Fruit fly (Drosophila melanogaster): ENCODE data around the gene CG7049.

DNA sequence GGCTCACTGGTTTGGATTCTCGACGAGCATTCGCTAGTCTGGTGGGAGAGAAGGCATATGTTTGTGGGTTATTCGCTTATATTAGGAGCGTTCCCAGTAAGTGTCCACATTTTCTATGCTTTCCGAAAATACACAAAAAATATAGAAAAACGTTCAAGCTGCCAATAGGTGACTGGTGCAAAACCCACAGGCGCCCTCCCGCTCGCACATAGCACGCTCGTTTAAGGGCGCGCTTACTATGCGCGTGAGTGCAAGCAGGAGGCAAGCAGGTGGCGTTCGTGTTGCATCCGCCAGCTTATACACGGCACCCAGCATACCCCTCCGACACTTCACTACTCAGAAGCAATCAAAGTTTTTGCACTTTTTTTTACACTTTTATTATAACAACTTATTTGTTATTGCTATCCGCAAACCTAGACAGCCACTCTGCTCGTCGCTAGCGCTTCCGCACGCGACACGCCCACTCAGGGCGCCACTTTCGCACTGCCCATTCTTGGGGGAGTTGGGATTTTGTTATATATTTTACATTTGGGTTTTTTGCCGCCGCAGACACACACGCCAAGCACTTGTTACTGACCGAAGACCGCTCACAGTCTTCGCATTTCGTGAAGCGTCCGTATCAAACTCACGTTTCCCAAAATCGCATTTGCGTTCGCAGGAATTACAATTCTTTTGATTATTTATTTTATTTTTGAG is 23.2 kb upstream of the CG7049 start:
- TF ChIP-seq OdsH (GFP tag; optimal IDR thresholded peaks at IDR 0.05) (no peak), CG3032 (tag; optimal IDR thresholded peaks at IDR 0.05) (no peak), esn (GFP tag; optimal IDR thresholded peaks at IDR 0.05) (no peak), Blimp-1 (GFP tag; optimal IDR thresholded peaks at IDR 0.05) (no peak), vri (GFP tag; optimal IDR thresholded peaks at IDR 0.05) (no peak), Lpt (GFP tag; optimal IDR thresholded peaks at IDR 0.05) (peak; percentile 36), svp (GFP tag) (no peak), cyc (GFP tag; optimal IDR thresholded peaks at IDR 0.05) (no peak), Gug (GFP tag; IDR thresholded peaks at IDR 0.05) (peak; percentile 33; the same call in 1 of the 2 replicates), salr (GFP tag; optimal IDR thresholded peaks at IDR 0.05) (peak in 1 of 2 experiments; percentile 24), CG1621 (tag; optimal IDR thresholded peaks at IDR 0.05) (no peak)

All from whole organism, prepupa.